Fruit fly (Drosophila melanogaster) whole organism, adult: ENCODE results near the gene Kmn2.

Source experiments
- CG33017 ChIP-seq: fragments of 200-800 bp; sonication (Bioruptor generic); optimal IDR thresholded peaks from 2 replicates; lab custom pipeline; 2018; ENCODE audit warnings: missing biosample characterization, mild to moderate bottlenecking, missing genetic modification characterization, moderate library complexity
- Hr96 ChIP-seq: fragments of 200-800 bp; sonication (Bioruptor generic); optimal IDR thresholded peaks from 2 replicates; lab custom pipeline; 2016; ENCODE audit warnings: missing biosample characterization, missing genetic modification characterization
- Mnt ChIP-seq: fragments of 200-800 bp; sonication (Bioruptor generic); optimal IDR thresholded peaks from 2 replicates; lab custom pipeline; 2016; ENCODE audit warnings: missing biosample characterization, mild to moderate bottlenecking, missing genetic modification characterization
- cic ChIP-seq: fragments of 200-800 bp; sonication (Bioruptor generic); optimal IDR thresholded peaks from 2 replicates; lab custom pipeline; 2017; ENCODE audit warnings: missing biosample characterization, mild to moderate bottlenecking, missing genetic modification characterization, moderate library complexity
- toe ChIP-seq: fragments of 200-800 bp; sonication (Bioruptor generic); optimal IDR thresholded peaks from 2 replicates; lab custom pipeline; 2016; ENCODE audit warnings: missing biosample characterization, missing genetic modification characterization

DNA sequence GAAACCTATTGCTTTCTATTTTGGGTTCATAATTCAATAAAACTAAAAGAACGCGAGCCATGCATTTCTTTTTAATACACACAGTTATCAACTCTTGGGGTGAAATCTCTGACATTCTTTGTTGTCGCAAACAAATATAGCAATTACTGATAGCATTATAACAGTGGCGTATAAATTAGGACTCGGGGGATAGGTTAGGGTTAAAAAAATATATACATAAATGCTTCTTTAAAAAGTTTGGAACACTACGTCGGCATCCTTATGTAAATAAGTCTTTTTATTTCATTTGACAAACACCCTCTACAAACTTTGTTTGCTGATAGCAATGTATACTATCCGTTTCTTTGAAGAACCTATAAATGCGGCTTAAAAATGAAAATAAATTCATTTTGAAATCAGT, 39.7 kb upstream of the Kmn2 start, which contains the start of gene CG43060:
- TF ChIP-seq toe (GFP tag; lab: Kevin White, UChicago) (no peak), cic (no peak), Mnt (GFP tag; lab: Kevin White, UChicago) (no peak), CG33017 (tag; lab: Kevin White, UChicago) (no peak), Hr96 (GFP tag; lab: Kevin White, UChicago) (no peak)
